Fruit fly (Drosophila melanogaster): ENCODE data around the gene Clp.

Clp gene

DNA sequence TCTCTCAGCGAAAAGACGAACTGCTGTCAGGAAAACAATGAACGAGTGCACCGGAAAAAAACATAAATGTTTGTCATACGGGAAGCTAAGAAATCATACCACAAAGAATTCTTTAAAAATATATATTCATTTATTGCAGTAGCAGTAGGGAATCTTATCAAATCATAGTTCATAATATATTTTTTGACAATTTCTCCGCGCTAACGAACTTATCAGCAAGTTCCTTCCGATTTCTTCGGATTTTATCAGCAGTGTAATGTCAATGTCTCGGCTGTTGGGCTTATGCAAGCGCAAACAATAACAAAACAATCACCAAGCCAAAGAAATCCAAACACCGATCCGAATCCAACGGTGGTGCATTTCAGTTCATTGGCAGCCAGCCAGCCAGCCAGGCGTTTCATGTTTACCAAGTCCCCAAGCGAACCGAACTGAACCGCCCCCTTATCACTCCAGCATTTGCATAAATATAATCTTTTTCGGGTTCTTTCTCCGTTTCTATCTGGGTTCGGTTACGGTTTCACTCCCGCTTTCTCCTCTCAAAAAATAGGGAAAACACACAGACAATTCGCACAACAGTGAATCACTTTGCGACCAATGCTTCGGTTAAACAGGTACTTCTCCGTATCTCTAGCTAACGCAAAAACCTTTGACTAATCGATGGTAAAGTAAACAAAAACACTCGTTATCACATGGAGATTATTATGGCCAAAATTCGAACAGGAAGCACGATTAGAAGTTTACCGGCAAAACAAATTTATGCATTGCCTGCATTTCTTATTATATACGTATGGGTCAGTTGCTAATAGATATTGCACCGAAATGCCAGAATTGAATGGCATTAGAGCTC is 8.0 kb downstream of the Clp start (continued):
- TF ChIP-seq CG10267 (tag; optimal IDR thresholded peaks at IDR 0.05), result peak; percentile 49
- TF ChIP-seq knrl (GFP tag; IDR thresholded peaks at IDR 0.05; ENCODE audit: partially characterized antibody), result no peak
- peak; percentile 63 for TF ChIP-seq CG30403 (GFP tag; optimal IDR thresholded peaks at IDR 0.05)
- no peak for TF ChIP-seq ken (GFP tag; IDR thresholded peaks at IDR 0.05)
- no peak for TF ChIP-seq twi (tag; optimal IDR thresholded peaks at IDR 0.05)
- TF ChIP-seq CG6791 (GFP tag; IDR thresholded peaks at IDR 0.05; ENCODE audit: partially characterized antibody), result no peak
- TF ChIP-seq tin (GFP tag; optimal IDR thresholded peaks at IDR 0.05), result peak; percentile 15
- TF ChIP-seq danr (GFP tag; IDR thresholded peaks at IDR 0.05), result no peak
- 0 out of 3 replicates have a peak, but pooled peaks have one; percentile 14 for TF ChIP-seq H15 (GFP tag; IDR thresholded peaks at IDR 0.05)
- no peak for TF ChIP-seq ham (GFP tag; IDR thresholded peaks at IDR 0.05)
- no peak for TF ChIP-seq ap (GFP tag; IDR thresholded peaks at IDR 0.05)
- peak; percentile 39 for TF ChIP-seq CG15269 (tag; optimal IDR thresholded peaks at IDR 0.05)
- no peak for TF ChIP-seq dysf (GFP tag; IDR thresholded peaks at IDR 0.05)
- TF ChIP-seq mirr (GFP tag; optimal IDR thresholded peaks at IDR 0.05), result no peak
- TF ChIP-seq fd96Cb (tag; optimal IDR thresholded peaks at IDR 0.05), result peak; percentile 39
- no peak for TF ChIP-seq en (GFP tag; optimal IDR thresholded peaks at IDR 0.05)
- TF ChIP-seq kni (GFP tag; optimal IDR thresholded peaks at IDR 0.05), result peak; percentile 15
- TF ChIP-seq mld (GFP tag; IDR thresholded peaks at IDR 0.05; ENCODE audit: partially characterized antibody), result no peak
- TF ChIP-seq Pdp1 (GFP tag; optimal IDR thresholded peaks at IDR 0.05), result peak in 1 of 2 experiments; percentile 87
- peak; percentile 46 for TF ChIP-seq ewg (GFP tag; optimal IDR thresholded peaks at IDR 0.05)
- TF ChIP-seq CG13775 (GFP tag; optimal IDR thresholded peaks at IDR 0.05), result peak; percentile 10
- no peak for TF ChIP-seq CG12071 (GFP tag; optimal IDR thresholded peaks at IDR 0.05)
- TF ChIP-seq CG10321 (GFP tag; IDR thresholded peaks at IDR 0.05), result no peak
- TF ChIP-seq CG11504 (tag; optimal IDR thresholded peaks at IDR 0.05), result no peak
- no peak for TF ChIP-seq bbx (GFP tag; IDR thresholded peaks at IDR 0.05; ENCODE audit: partially characterized antibody)
- no peak for TF ChIP-seq Gsc (GFP tag; IDR thresholded peaks at IDR 0.05)
- TF ChIP-seq CG30020 (tag; optimal IDR thresholded peaks at IDR 0.05), result no peak
- peak; percentile 31; the same call in 1 of the 2 replicates for TF ChIP-seq vvl (GFP tag; IDR thresholded peaks at IDR 0.05)
- TF ChIP-seq pita (GFP tag; optimal IDR thresholded peaks at IDR 0.05), result no peak
- peak; percentile 36 for TF ChIP-seq Lhr (GFP tag; optimal IDR thresholded peaks at IDR 0.05)
- TF ChIP-seq sc (optimal IDR thresholded peaks at IDR 0.05), result no peak
- peak; percentile 69 for TF ChIP-seq sc (GFP tag; optimal IDR thresholded peaks at IDR 0.05)
- TF ChIP-seq lmd (GFP tag; IDR thresholded peaks at IDR 0.05), result no peak; the same call in 1 of the 2 replicates
- TF ChIP-seq Deaf1 (tag; optimal IDR thresholded peaks at IDR 0.05), result no peak

DNA sequence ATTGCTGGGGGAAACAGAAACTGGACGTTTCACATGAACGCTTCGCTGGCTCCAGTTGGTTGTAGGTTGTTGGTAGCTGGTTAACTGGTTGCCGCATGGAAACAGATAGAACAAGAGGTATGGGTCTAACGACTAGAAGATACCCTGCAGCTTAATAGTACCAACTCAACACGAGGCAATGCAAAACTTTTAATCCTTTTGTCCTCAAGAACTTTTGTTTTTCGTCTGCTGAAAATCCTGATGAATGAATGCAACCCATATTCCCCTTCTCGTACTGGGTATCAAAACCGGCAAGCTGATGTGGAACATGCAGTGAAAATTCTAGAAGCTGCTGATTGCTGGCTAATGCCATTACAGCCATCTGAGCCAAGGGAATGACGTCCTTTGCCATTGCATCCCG is 18.2 kb downstream of the Clp start:
- TF ChIP-seq tin (GFP tag; optimal IDR thresholded peaks at IDR 0.05), result peak; percentile 27
- peak; percentile 6 for TF ChIP-seq Blimp-1 (GFP tag; optimal IDR thresholded peaks at IDR 0.05)
- TF ChIP-seq E2f2 (GFP tag; IDR thresholded peaks at IDR 0.05), result peak; percentile 39; the same call in 1 of the 2 replicates
- TF ChIP-seq p53 (GFP tag; optimal IDR thresholded peaks at IDR 0.05), result no peak
- TF ChIP-seq C15 (GFP tag; IDR thresholded peaks at IDR 0.05), result 0 out of 3 replicates have a peak, but pooled peaks have one; percentile 8
- no peak for TF ChIP-seq vnd (GFP tag; IDR thresholded peaks at IDR 0.05; ENCODE audit: partially characterized antibody)
- peak; percentile 32 for TF ChIP-seq mam (GFP tag; optimal IDR thresholded peaks at IDR 0.05)
- 0 out of 3 replicates have a peak, but pooled peaks have one; percentile 37 for TF ChIP-seq CG11456 (GFP tag; IDR thresholded peaks at IDR 0.05)
- peak; percentile 64 for TF ChIP-seq chn (GFP tag; optimal IDR thresholded peaks at IDR 0.05)
- TF ChIP-seq Bdp1 (GFP tag; optimal IDR thresholded peaks at IDR 0.05), result peak; percentile 26
- TF ChIP-seq dmrt11E (tag; optimal IDR thresholded peaks at IDR 0.05), result peak; percentile 8
- TF ChIP-seq tio (GFP tag; optimal IDR thresholded peaks at IDR 0.05), result peak; percentile 29
- TF ChIP-seq CG8944 (GFP tag; optimal IDR thresholded peaks at IDR 0.05), result peak; percentile 52
- no peak for TF ChIP-seq sim (GFP tag; IDR thresholded peaks at IDR 0.05)
- TF ChIP-seq Ptx1 (GFP tag; IDR thresholded peaks at IDR 0.05), result 0 out of 2 replicates have a peak, but pooled peaks have one; percentile 9
- TF ChIP-seq CG7839 (tag; optimal IDR thresholded peaks at IDR 0.05), result peak; percentile 45
- peak; percentile 5 for TF ChIP-seq CG10267 (tag; optimal IDR thresholded peaks at IDR 0.05)
- no peak for TF ChIP-seq Jarid2 (GFP tag; optimal IDR thresholded peaks at IDR 0.05)
